Fruit fly (Drosophila melanogaster) whole organism, embryonic: ENCODE results near the gene dib.

Source experiments
- Abd-B ChIP-seq: fragments of 200-800 bp; sonication (Bioruptor generic); optimal IDR thresholded peaks from 2 replicates; lab custom pipeline; 2018; ENCODE audit warnings: missing biosample characterization, mild to moderate bottlenecking, missing genetic modification characterization, moderate library complexity
- CG10431 ChIP-seq: fragments of 200-800 bp; sonication (Bioruptor generic); optimal IDR thresholded peaks from 3 replicates; lab custom pipeline; 2018; ENCODE audit warnings: missing biosample characterization, mild to moderate bottlenecking, missing genetic modification characterization
- CG13624 ChIP-seq: fragments of 200-800 bp; sonication (Bioruptor generic); optimal IDR thresholded peaks from 2 replicates; lab custom pipeline; 2016; ENCODE audit warnings: missing biosample characterization, missing genetic modification characterization
- CG13894 ChIP-seq: fragments of 200-800 bp; sonication (Bioruptor generic); optimal IDR thresholded peaks from 3 replicates; lab custom pipeline; 2018; ENCODE audit warnings: missing biosample characterization, mild to moderate bottlenecking, missing genetic modification characterization, moderate library complexity
- CG1529 ChIP-seq: fragments of 200-800 bp; sonication (Bioruptor generic); optimal IDR thresholded peaks from 3 replicates; lab custom pipeline; 2018; ENCODE audit warnings: missing biosample characterization, missing genetic modification characterization
- CG1603 ChIP-seq: fragments of 200-800 bp; sonication (Bioruptor generic); optimal IDR thresholded peaks from 2 replicates; lab custom pipeline; 2019; ENCODE audit warnings: missing biosample characterization, mild to moderate bottlenecking, missing genetic modification characterization, moderate library complexity
- CG18476 ChIP-seq: fragments of 200-800 bp; sonication (Bioruptor generic); optimal IDR thresholded peaks from 2 replicates; lab custom pipeline; 2016; ENCODE audit warnings: missing biosample characterization, mild to moderate bottlenecking, missing genetic modification characterization
- CG18599 ChIP-seq: fragments of 200-800 bp; sonication (Bioruptor generic); optimal IDR thresholded peaks from 3 replicates; lab custom pipeline; 2017; ENCODE audit warnings: missing biosample characterization, missing genetic modification characterization, mild to moderate bottlenecking, moderate library complexity, missing genetic modification reagents
- CG2129 ChIP-seq: fragments of 200-800 bp; sonication (Bioruptor generic); IDR thresholded peaks from 2 replicates; pipeline ENCODE4 v1.3.6; 2022; ENCODE audit warnings: missing biosample characterization, missing genetic modification characterization; ENCODE audit not compliant: partially characterized antibody
- CG31365 ChIP-seq: fragments of 200-800 bp; sonication (Bioruptor generic); optimal IDR thresholded peaks from 2 replicates; lab custom pipeline; 2018; ENCODE audit warnings: missing biosample characterization, mild to moderate bottlenecking, missing genetic modification characterization
- CG42726 ChIP-seq: fragments of 200-800 bp; sonication (Bioruptor generic); IDR thresholded peaks from 2 replicates; pipeline ENCODE4 v1.3.6; 2022; ENCODE audit warnings: missing biosample characterization, missing genetic modification characterization; ENCODE audit not compliant: partially characterized antibody
- CG6272 ChIP-seq: fragments of 200-800 bp; sonication (Bioruptor generic); IDR thresholded peaks from 2 replicates; pipeline ENCODE4 v1.3.6; 2022; ENCODE audit warnings: missing biosample characterization, missing genetic modification characterization
- CG6791 ChIP-seq: fragments of 200-800 bp; sonication (Bioruptor generic); IDR thresholded peaks from 3 replicates; pipeline ENCODE4 v1.3.6; 2022; ENCODE audit warnings: missing biosample characterization, missing genetic modification characterization; ENCODE audit not compliant: partially characterized antibody
- CG7786 ChIP-seq: fragments of 200-800 bp; sonication (Bioruptor generic); optimal IDR thresholded peaks from 2 replicates; lab custom pipeline; 2016; ENCODE audit warnings: missing biosample characterization, missing genetic modification characterization
- CG9437 ChIP-seq: fragments of 200-800 bp; sonication (Bioruptor generic); optimal IDR thresholded peaks from 2 replicates; lab custom pipeline; 2018; ENCODE audit warnings: missing biosample characterization, mild to moderate bottlenecking, missing genetic modification characterization
- CG9932 ChIP-seq: fragments of 200-800 bp; sonication (Bioruptor generic); IDR thresholded peaks from 2 replicates; pipeline ENCODE4 v1.3.6; 2022; ENCODE audit warnings: missing biosample characterization, missing genetic modification characterization
- Dp ChIP-seq: fragments of 200-800 bp; sonication (Bioruptor generic); optimal IDR thresholded peaks from 2 replicates; lab custom pipeline; 2018; ENCODE audit warnings: missing biosample characterization, mild to moderate bottlenecking, missing genetic modification characterization, moderate library complexity
- Dref ChIP-seq: fragments of 200-800 bp; sonication (Bioruptor generic); IDR thresholded peaks from 2 replicates; pipeline ENCODE4 v1.3.6; 2022; ENCODE audit warnings: missing biosample characterization, missing genetic modification characterization
- Fer1 ChIP-seq: fragments of 200-800 bp; sonication (Bioruptor generic); optimal IDR thresholded peaks from 2 replicates; lab custom pipeline; 2017; ENCODE audit warnings: missing biosample characterization, mild to moderate bottlenecking, missing genetic modification characterization
- H15 ChIP-seq: fragments of 200-800 bp; sonication (Bioruptor generic); IDR thresholded peaks from 3 replicates; pipeline ENCODE4 v1.3.6; 2022; ENCODE audit warnings: missing biosample characterization, missing genetic modification characterization
- Jarid2 ChIP-seq: fragments of 200-800 bp; sonication (Bioruptor generic); optimal IDR thresholded peaks from 3 replicates; lab custom pipeline; 2017; ENCODE audit warnings: mild to moderate bottlenecking, missing biosample characterization, missing genetic modification reagents, missing genetic modification characterization
- Lim3 ChIP-seq: fragments of 200-800 bp; sonication (Bioruptor generic); IDR thresholded peaks from 2 replicates; pipeline ENCODE4 v1.3.6; 2022; ENCODE audit warnings: missing biosample characterization, missing genetic modification characterization
- TFAM ChIP-seq: fragments of 200-800 bp; sonication (Bioruptor generic); optimal IDR thresholded peaks from 2 replicates; lab custom pipeline; 2017; ENCODE audit warnings: missing biosample characterization, missing genetic modification characterization, inconsistent platforms
- Xbp1 ChIP-seq: fragments of 200-800 bp; sonication (Bioruptor generic); optimal IDR thresholded peaks from 3 replicates; lab custom pipeline; 2016; ENCODE audit warnings: missing biosample characterization, mild to moderate bottlenecking, missing genetic modification characterization
- az2 ChIP-seq: fragments of 200-800 bp; sonication (Bioruptor generic); optimal IDR thresholded peaks from 3 replicates; lab custom pipeline; 2016; ENCODE audit warnings: missing biosample characterization, missing genetic modification characterization
- bigmax ChIP-seq: fragments of 200-800 bp; sonication (Bioruptor generic); optimal IDR thresholded peaks from 2 replicates; lab custom pipeline; 2018; ENCODE audit warnings: missing biosample characterization, mild to moderate bottlenecking, missing genetic modification characterization
- br ChIP-seq: fragments of >200 bp; optimal IDR thresholded peaks from 2 replicates; lab custom pipeline; 2017
- btn ChIP-seq: fragments of 200-800 bp; sonication (Bioruptor generic); optimal IDR thresholded peaks from 2 replicates; lab custom pipeline; 2016; ENCODE audit warnings: missing biosample characterization, missing genetic modification characterization
- cad ChIP-seq: fragments of >200 bp; optimal IDR thresholded peaks from 2 replicates; lab custom pipeline; 2017; ENCODE audit warnings: missing biosample characterization, missing genetic modification characterization
- chm ChIP-seq: fragments of 200-800 bp; sonication (Bioruptor generic); IDR thresholded peaks from 2 replicates; pipeline ENCODE4 v1.3.6; 2022; ENCODE audit warnings: missing biosample characterization, missing genetic modification characterization
- da ChIP-seq: fragments of 200-800 bp; sonication (Bioruptor generic); optimal IDR thresholded peaks from 2 replicates; lab custom pipeline; 2016; ENCODE audit warnings: missing biosample characterization, missing genetic modification characterization
- danr ChIP-seq: fragments of 200-800 bp; sonication (Bioruptor generic); IDR thresholded peaks from 2 replicates; pipeline ENCODE4 v1.3.6; 2022; ENCODE audit warnings: missing biosample characterization, missing genetic modification characterization
- gce ChIP-seq: fragments of 200-800 bp; sonication (Bioruptor generic); IDR thresholded peaks from 3 replicates; pipeline ENCODE4 v1.3.6; 2022; ENCODE audit warnings: missing biosample characterization, missing genetic modification characterization
- h ChIP-seq: fragments of >200 bp; optimal IDR thresholded peaks from 2 replicates; lab custom pipeline; 2017
- inv ChIP-seq: fragments of 200-800 bp; sonication (Bioruptor generic); IDR thresholded peaks from 2 replicates; pipeline ENCODE4 v1.3.6; 2022; ENCODE audit warnings: missing biosample characterization, missing genetic modification characterization; ENCODE audit not compliant: partially characterized antibody
- klu ChIP-seq: fragments of 200-800 bp; sonication (Bioruptor generic); IDR thresholded peaks from 2 replicates; pipeline ENCODE4 v1.3.6; 2022; ENCODE audit warnings: missing biosample characterization, missing genetic modification characterization
- kni ChIP-seq: fragments of 200-800 bp; sonication (Bioruptor generic); optimal IDR thresholded peaks from 3 replicates; lab custom pipeline; 2017; ENCODE audit warnings: mild to moderate bottlenecking, missing biosample characterization, missing genetic modification reagents, missing genetic modification characterization
- luna ChIP-seq: fragments of 200-800 bp; sonication (Bioruptor generic); optimal IDR thresholded peaks from 2 replicates; lab custom pipeline; 2016; ENCODE audit warnings: missing biosample characterization, missing genetic modification characterization
- nerfin-2 ChIP-seq: fragments of 200-800 bp; sonication (Bioruptor generic); IDR thresholded peaks from 2 replicates; pipeline ENCODE4 v1.3.6; 2022; ENCODE audit warnings: missing biosample characterization, missing genetic modification characterization; ENCODE audit not compliant: partially characterized antibody
- phol ChIP-seq: fragments of 200-800 bp; sonication (Bioruptor generic); optimal IDR thresholded peaks from 3 replicates; lab custom pipeline; 2018; ENCODE audit warnings: missing biosample characterization, mild to moderate bottlenecking, missing genetic modification characterization, moderate library complexity
- prd ChIP-seq, 3 experiments: fragments of >200 bp in 2 of 3; fragments of 200-800 bp in 1 of 3; sonication (Bioruptor generic) in 1 of 3; optimal IDR thresholded peaks in 2 of 3; IDR thresholded peaks in 1 of 3; 2 replicates in 2 of 3; 3 replicates in 1 of 3; pipeline versions ENCODE4 v1.3.6 to Lab custom; 2017 to 2022; ENCODE audit warnings: missing biosample characterization in 1 of 3, missing genetic modification characterization in 1 of 3
- psq ChIP-seq: fragments of 200-800 bp; sonication (Bioruptor generic); optimal IDR thresholded peaks from 2 replicates; lab custom pipeline; 2017; ENCODE audit warnings: missing biosample characterization, missing genetic modification characterization
- schlank ChIP-seq: fragments of 200-800 bp; sonication (Bioruptor generic); optimal IDR thresholded peaks from 2 replicates; lab custom pipeline; 2018; ENCODE audit warnings: missing biosample characterization, mild to moderate bottlenecking, missing genetic modification characterization
- scrt ChIP-seq: fragments of 200-800 bp; sonication (Bioruptor generic); optimal IDR thresholded peaks from 2 replicates; lab custom pipeline; 2018; ENCODE audit warnings: missing biosample characterization, mild to moderate bottlenecking, missing genetic modification characterization, moderate library complexity
- slp2 ChIP-seq: fragments of 200-800 bp; sonication (Bioruptor generic); optimal IDR thresholded peaks from 2 replicates; lab custom pipeline; 2016; ENCODE audit warnings: missing biosample characterization, missing genetic modification characterization
- stc ChIP-seq: fragments of 200-800 bp; sonication (Bioruptor generic); IDR thresholded peaks from 2 replicates; pipeline ENCODE4 v1.3.6; 2022; ENCODE audit warnings: missing biosample characterization, missing genetic modification characterization
- sug ChIP-seq: fragments of 200-800 bp; optimal IDR thresholded peaks from 2 replicates; lab custom pipeline; 2019; ENCODE audit warnings: missing biosample characterization, mild to moderate bottlenecking, missing genetic modification characterization, moderate library complexity
- yki ChIP-seq: fragments of >200 bp; optimal IDR thresholded peaks from 3 replicates; lab custom pipeline; 2018
- zfh2 ChIP-seq: fragments of 200-800 bp; sonication (Bioruptor generic); optimal IDR thresholded peaks from 2 replicates; lab custom pipeline; 2016; ENCODE audit warnings: missing biosample characterization, missing genetic modification characterization

dib gene

DNA sequence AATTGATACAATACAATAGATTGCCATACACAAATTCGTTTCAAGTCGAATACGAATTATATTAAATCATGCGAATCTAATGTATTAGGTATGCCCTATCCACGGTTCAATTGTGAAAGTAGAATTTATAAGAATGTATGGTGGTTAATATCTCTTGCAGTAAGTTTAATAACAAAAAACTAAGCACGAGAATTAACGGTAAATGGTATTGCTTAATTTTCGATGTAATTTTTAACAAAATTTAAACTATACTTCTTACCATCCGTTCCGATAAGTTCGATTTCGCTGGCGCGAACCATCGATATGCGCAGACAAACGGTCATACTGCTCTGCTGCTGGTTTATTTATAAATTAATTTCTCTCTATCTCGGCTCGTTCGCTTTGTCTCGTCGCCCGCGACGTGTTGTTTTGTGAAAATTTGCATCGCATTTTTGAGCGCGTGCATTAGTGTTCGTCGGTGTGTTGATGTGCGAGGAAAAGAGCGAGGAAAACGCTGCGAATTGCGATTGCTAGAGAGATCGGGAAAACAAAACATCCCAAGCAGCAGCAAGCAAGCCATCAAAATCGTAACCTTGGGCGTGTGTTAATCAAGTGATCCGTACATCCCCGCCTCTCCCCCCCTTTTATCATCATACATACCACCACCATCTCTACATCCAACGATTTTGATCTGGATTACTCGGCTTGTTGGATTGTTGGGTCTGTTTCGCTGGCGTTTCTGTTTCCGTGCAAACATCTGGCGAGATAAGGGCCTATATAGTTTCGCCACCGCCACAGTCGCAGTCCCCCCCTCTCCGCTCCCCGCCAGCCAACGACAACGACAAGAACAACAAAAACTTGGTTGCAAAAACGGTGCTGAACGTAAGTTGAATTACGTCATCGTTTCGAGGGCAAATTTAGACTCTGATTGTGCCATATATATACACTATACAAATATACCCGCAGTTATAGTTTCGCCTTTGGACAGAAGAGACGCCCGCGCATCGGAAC is 41.5 kb downstream of the dib start, which contains the start of gene Fit1 (continued):
- TF ChIP-seq CG1603 (tag; lab: Kevin White, UChicago) (peak; percentile 29), cad (GFP tag; lab: Kevin White, UChicago) (no peak), Dp (GFP tag; lab: Kevin White, UChicago) (peak; percentile 56), chm (GFP tag; lab: Robert Waterston, UW) (peak; percentile 48; the same call in 1 of the 2 replicates), CG9437 (GFP tag; lab: Kevin White, UChicago) (no peak), bigmax (GFP tag; lab: Kevin White, UChicago) (no peak), zfh2 (GFP tag; lab: Kevin White, UChicago) (no peak), CG9932 (GFP tag; lab: Robert Waterston, UW) (no peak), CG7786 (GFP tag; lab: Kevin White, UChicago) (no peak), CG18599 (peak; percentile 19), stc (GFP tag; lab: Robert Waterston, UW) (0 out of 2 replicates have a peak, but pooled peaks have one; percentile 30), phol (no peak), CG13894 (tag; lab: Kevin White, UChicago) (peak; percentile 70), btn (GFP tag; lab: Kevin White, UChicago) (no peak), CG2129 (GFP tag; lab: Robert Waterston, UW) (0 out of 2 replicates have a peak, but pooled peaks have one; percentile 37), Jarid2 (no peak), kni (GFP tag; lab: Kevin White, UChicago) (no peak), CG10431 (GFP tag; lab: Kevin White, UChicago) (no peak), TFAM (GFP tag; lab: Kevin White, UChicago) (no peak), slp2 (no peak), CG13624 (GFP tag; lab: Kevin White, UChicago) (no peak), CG1529 (no peak), CG31365 (tag; lab: Kevin White, UChicago) (peak; percentile 14), scrt (GFP tag; lab: Kevin White, UChicago) (no peak), inv (peak; percentile 46), H15 (GFP tag; lab: Robert Waterston, UW) (no peak), yki (lab: Kevin White, UChicago) (no peak), CG6272 (GFP tag; lab: Robert Waterston, UW) (no peak), danr (no peak), Dref (GFP tag; lab: Robert Waterston, UW) (peak; percentile 84), CG42726 (GFP tag; lab: Robert Waterston, UW) (no peak), az2 (GFP tag; lab: Kevin White, UChicago) (no peak), klu (GFP tag; lab: Robert Waterston, UW) (no peak), CG6791 (GFP tag; lab: Robert Waterston, UW) (peak; percentile 73), nerfin-2 (GFP tag; lab: Robert Waterston, UW) (no peak), gce (no peak), luna (GFP tag; lab: Kevin White, UChicago) (no peak), Lim3 (no peak), psq (GFP tag; lab: Kevin White, UChicago) (no peak), CG18476 (no peak), Xbp1 (GFP tag; lab: Kevin White, UChicago) (no peak), h (lab: Kevin White, UChicago) (no peak), Abd-B (GFP tag; lab: Kevin White, UChicago) (no peak), da (GFP tag; lab: Kevin White, UChicago) (no peak), sug (tag; lab: Kevin White, UChicago) (peak; percentile 82), br (lab: Kevin White, UChicago) (no peak), Fer1 (GFP tag; lab: Kevin White, UChicago) (peak; percentile 35), schlank (tag; lab: Kevin White, UChicago) (no peak), prd (optimal IDR thresholded peaks at IDR 0.05; lab: Kevin White, UChicago) (no peak), prd (GFP tag; IDR thresholded peaks at IDR 0.05; lab: Robert Waterston, UW) (no peak)
